Worm (Caenorhabditis elegans) whole organism, mixed stage, embryonic: ENCODE data around the gene srg-37.

Experiments
- M03D4.4 ChIP-seq: sonication (generic microtip); optimal IDR thresholded peaks from 2 replicates; lab custom pipeline; 2017; ENCODE audit warnings: mild to moderate bottlenecking, missing genetic modification characterization, missing compliant biosample characterization
- bed-3 ChIP-seq: fragments of 200-800 bp; sonication (Bioruptor generic); optimal IDR thresholded peaks from 3 replicates; lab custom pipeline; 2018; ENCODE audit warnings: mild to moderate bottlenecking, missing genetic modification characterization, moderate library complexity, missing compliant biosample characterization
- blmp-1 ChIP-seq: fragments of 150-350 bp; optimal IDR thresholded peaks from 2 replicates; lab custom pipeline; 2014; ENCODE audit warnings: missing biosample characterization, missing genetic modification characterization
- ceh-39 ChIP-seq: fragments of 150-350 bp; optimal IDR thresholded peaks from 2 replicates; lab custom pipeline; 2014; ENCODE audit warnings: missing biosample characterization, missing genetic modification characterization
- ceh-43 ChIP-seq: fragments of 200-800 bp; sonication (Bioruptor generic); optimal IDR thresholded peaks from 2 replicates; lab custom pipeline; 2018; ENCODE audit warnings: mild to moderate bottlenecking, missing genetic modification characterization, moderate library complexity, missing compliant biosample characterization
- ceh-83 ChIP-seq: fragments of 200-800 bp; sonication (Bioruptor generic); optimal IDR thresholded peaks from 2 replicates; lab custom pipeline; 2018; ENCODE audit warnings: mild to moderate bottlenecking, missing genetic modification characterization, missing compliant biosample characterization
- cnd-1 ChIP-seq: fragments of 200-800 bp; sonication (Bioruptor generic); optimal IDR thresholded peaks from 2 replicates; lab custom pipeline; 2018; ENCODE audit warnings: mild to moderate bottlenecking, missing genetic modification characterization, missing compliant biosample characterization
- drap-1 ChIP-seq: fragments of 200-800 bp; sonication (Bioruptor generic); optimal IDR thresholded peaks from 3 replicates; lab custom pipeline; 2018; ENCODE audit warnings: mild to moderate bottlenecking, missing genetic modification characterization, missing compliant biosample characterization
- elt-3 ChIP-seq: fragments of 150-350 bp; optimal IDR thresholded peaks from 2 replicates; lab custom pipeline; 2014; ENCODE audit warnings: missing biosample characterization, missing genetic modification characterization
- hlh-1 ChIP-seq: fragments of 150-350 bp; optimal IDR thresholded peaks from 2 replicates; lab custom pipeline; 2014; ENCODE audit warnings: missing biosample characterization, missing genetic modification reagents, missing genetic modification characterization
- lin-32 ChIP-seq: fragments of 200-800 bp; sonication (Bioruptor generic); optimal IDR thresholded peaks from 2 replicates; lab custom pipeline; 2018; ENCODE audit warnings: mild to moderate bottlenecking, missing genetic modification characterization, missing compliant biosample characterization
- lsy-2 ChIP-seq: fragments of 150-350 bp; optimal IDR thresholded peaks from 2 replicates; lab custom pipeline; 2014; ENCODE audit warnings: missing biosample characterization, missing genetic modification characterization
- mab-5 ChIP-seq: fragments of 150-350 bp; optimal IDR thresholded peaks from 2 replicates; lab custom pipeline; 2014; ENCODE audit warnings: missing biosample characterization, missing genetic modification characterization
- mep-1 ChIP-seq: fragments of 150-350 bp; optimal IDR thresholded peaks from 2 replicates; lab custom pipeline; 2017; ENCODE audit warnings: missing biosample characterization, missing genetic modification reagents, missing genetic modification characterization, inconsistent platforms
- mls-2 ChIP-seq: sonication (generic microtip); optimal IDR thresholded peaks from 2 replicates; lab custom pipeline; 2016; ENCODE audit warnings: mild to moderate bottlenecking, missing genetic modification characterization, moderate library complexity, missing compliant biosample characterization
- nhr-12 ChIP-seq: fragments of 150-350 bp; optimal IDR thresholded peaks from 2 replicates; lab custom pipeline; 2014; ENCODE audit warnings: missing biosample characterization, missing genetic modification characterization
- nhr-2 ChIP-seq: fragments of 150-350 bp; optimal IDR thresholded peaks from 2 replicates; lab custom pipeline; 2014; ENCODE audit warnings: missing biosample characterization, missing genetic modification characterization
- nhr-237 ChIP-seq: fragments of 150-350 bp; optimal IDR thresholded peaks from 2 replicates; lab custom pipeline; 2014; ENCODE audit warnings: missing biosample characterization, missing genetic modification characterization
- nhr-28 ChIP-seq: fragments of 150-350 bp; optimal IDR thresholded peaks from 2 replicates; lab custom pipeline; 2014; ENCODE audit warnings: missing biosample characterization, missing genetic modification characterization
- nhr-76 ChIP-seq: sonication (generic microtip); optimal IDR thresholded peaks from 2 replicates; lab custom pipeline; 2017; ENCODE audit warnings: missing biosample characterization, missing genetic modification characterization
- pha-4 ChIP-seq: fragments of 150-350 bp; optimal IDR thresholded peaks from 2 replicates; lab custom pipeline; 2018; ENCODE audit warnings: missing biosample characterization, missing genetic modification reagents, missing genetic modification characterization
- sem-2 ChIP-seq: fragments of 200-800 bp; sonication (Bioruptor generic); optimal IDR thresholded peaks from 2 replicates; lab custom pipeline; 2018; ENCODE audit warnings: mild to moderate bottlenecking, missing genetic modification characterization, missing compliant biosample characterization
- snpc-4 ChIP-seq: fragments of 150-350 bp; optimal IDR thresholded peaks from 2 replicates; lab custom pipeline; 2014; ENCODE audit warnings: missing biosample characterization, missing genetic modification characterization
- sptf-1 ChIP-seq: sonication (generic microtip); optimal IDR thresholded peaks from 2 replicates; lab custom pipeline; 2017; ENCODE audit warnings: mild to moderate bottlenecking, missing genetic modification characterization, moderate library complexity, missing compliant biosample characterization
- tbx-8 ChIP-seq: fragments of 200-800 bp; sonication (Bioruptor generic); optimal IDR thresholded peaks from 2 replicates; lab custom pipeline; 2018; ENCODE audit warnings: mild to moderate bottlenecking, missing genetic modification characterization, moderate library complexity, missing compliant biosample characterization
- unc-120 ChIP-seq: sonication (generic microtip); optimal IDR thresholded peaks from 2 replicates; lab custom pipeline; 2017; ENCODE audit warnings: missing genetic modification characterization, missing compliant biosample characterization; ENCODE audit not compliant: poor library complexity, severe bottlenecking
- unc-39 ChIP-seq: fragments of 150-350 bp; optimal IDR thresholded peaks from 2 replicates; lab custom pipeline; 2014; ENCODE audit warnings: missing biosample characterization, missing genetic modification characterization
- ztf-11 ChIP-seq: fragments of 150-350 bp; optimal IDR thresholded peaks from 2 replicates; lab custom pipeline; 2014; ENCODE audit warnings: missing biosample characterization, missing genetic modification characterization

The srg-37 gene

DNA sequence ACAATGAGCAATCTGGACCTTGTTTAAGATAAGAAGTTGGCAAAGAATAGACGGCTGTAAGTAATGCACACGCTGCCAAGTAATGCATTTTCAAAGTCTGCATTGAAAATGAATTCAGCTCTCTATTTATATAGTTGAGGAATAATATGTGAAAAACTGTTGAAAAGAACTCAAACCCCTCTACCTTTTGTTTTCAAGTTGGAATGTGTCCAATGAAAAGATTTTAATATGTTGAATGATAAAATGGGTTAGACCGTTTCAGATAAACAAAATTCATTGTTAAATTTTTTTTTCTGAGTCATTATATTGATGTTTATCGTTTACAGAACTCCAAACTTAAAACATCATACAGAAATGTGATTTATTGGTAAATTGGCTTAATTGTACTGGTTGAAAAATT is 28.6 kb upstream of the srg-37 start, which contains the start of gene E02H4.8:
TSS of gene E02H4.8 (minus strand) at position 101 of the 400 bp plus-strand sequence.
- TF ChIP-seq lsy-2 (tag; lab: Kevin White, UChicago) (no peak), nhr-2 (tag; lab: Kevin White, UChicago) (no peak), ceh-39 (tag; lab: Kevin White, UChicago) (no peak), blmp-1 (tag; lab: Kevin White, UChicago) (no peak)
- TF ChIP-seq, all 35 proteins: peak for 0

DNA sequence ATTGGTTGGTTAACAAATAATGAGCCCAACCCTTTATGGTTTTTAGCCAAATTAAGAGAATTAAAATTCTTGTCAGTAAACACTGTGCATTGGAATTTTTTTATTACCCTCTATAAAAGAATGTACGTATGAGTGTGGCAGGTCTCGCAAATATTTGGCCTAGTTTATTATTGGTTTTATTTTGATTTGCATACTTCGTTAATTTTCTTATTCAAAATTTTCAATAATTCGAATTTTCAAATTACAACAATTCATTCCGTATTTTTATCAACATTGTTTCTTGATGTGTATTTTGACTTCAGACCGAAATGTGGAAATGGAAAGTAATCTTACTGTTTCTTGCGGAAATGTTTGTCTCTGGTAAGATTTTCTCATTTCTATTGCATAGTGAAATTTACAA is 22.8 kb upstream of the srg-37 start, which contains the start of gene E02H4.4:
TSS of gene E02H4.4 (plus strand) at position 301 of the 400 bp plus-strand sequence.
- TF ChIP-seq ceh-83 (GFP tag; lab: Kevin White, UChicago), result no peak
- no peak for TF ChIP-seq bed-3
- no peak for TF ChIP-seq nhr-12

DNA sequence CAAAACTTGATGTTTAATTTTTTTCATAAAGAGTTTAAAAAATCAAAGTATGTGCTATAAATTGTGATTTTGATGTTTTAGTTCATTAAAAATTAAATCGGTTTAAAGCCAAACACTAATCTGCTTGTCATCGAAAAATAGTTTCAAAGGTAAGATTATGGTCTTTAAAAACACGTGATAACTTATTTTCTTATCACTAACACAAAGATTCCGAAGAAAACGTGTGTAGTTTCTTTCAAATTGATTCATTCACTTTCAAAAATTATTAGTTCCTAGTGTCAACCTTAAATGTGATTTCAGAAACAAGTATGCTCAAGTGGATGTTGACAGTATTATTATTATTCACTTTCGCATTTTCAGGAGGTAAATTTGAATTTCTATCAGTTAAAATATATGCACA is 21.1 kb upstream of the srg-37 start, which contains the start of gene E02H4.7:
TSS of gene E02H4.7 (plus strand) at position 301 of the 400 bp plus-strand sequence.
- TF ChIP-seq ceh-83 (GFP tag; lab: Kevin White, UChicago), result no peak

DNA sequence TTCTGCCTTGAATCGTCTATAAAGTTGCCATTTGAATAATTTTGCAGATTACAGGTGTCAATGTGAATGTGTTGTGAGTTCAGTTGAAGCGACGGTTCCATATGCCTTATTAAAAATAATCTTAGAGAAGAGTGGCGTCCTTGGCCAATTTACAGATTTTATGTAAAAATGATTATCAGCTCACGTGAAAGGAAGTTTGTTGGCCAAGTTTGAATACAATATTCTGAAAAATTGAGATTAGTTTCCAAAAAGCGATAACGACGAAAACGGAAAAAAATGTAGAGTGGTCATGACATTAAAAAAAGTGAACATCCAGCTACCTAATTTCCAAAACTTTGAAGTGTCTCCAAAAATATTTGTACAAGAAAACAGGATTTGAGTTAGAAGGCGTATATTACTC is 20.2 kb upstream of the srg-37 start, which contains the start of gene E02H4.5:
TSS of gene E02H4.5 (minus strand) at position 101 of the 400 bp plus-strand sequence.
- TF ChIP-seq unc-120 (tag; lab: Kevin White, UChicago) (no peak), lin-32 (no peak), mls-2 (no peak), drap-1 (no peak), unc-39 (tag; lab: Kevin White, UChicago) (no peak), lsy-2 (tag; lab: Kevin White, UChicago) (no peak), nhr-28 (no peak), mab-5 (no peak), sptf-1 (tag; lab: Kevin White, UChicago) (no peak), mep-1 (tag; lab: Kevin White, UChicago) (no peak), snpc-4 (tag; lab: Kevin White, UChicago) (no peak), cnd-1 (tag; lab: Kevin White, UChicago) (no peak), sem-2 (GFP tag; lab: Kevin White, UChicago) (no peak), tbx-8 (no peak), hlh-1 (tag; lab: Kevin White, UChicago) (no peak)

DNA sequence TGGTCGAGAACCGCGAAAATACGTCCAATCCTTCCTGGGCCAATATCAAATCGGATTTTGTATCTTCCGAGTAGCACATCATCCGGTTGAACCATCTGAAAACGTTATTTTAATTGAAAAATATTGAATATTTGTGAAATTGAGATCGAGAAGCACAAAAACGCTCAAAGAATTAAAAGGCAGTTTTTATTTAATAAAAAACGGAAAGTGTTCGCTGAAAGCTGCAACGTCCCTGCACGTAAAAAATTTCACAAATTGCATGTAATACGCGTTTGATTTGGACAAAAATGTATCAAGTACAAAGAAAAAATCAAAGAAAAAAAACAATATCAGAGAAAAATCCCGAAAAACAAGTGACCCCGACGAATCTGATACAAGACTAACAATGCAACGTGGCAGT is 17.2 kb upstream of the srg-37 start, which contains the start of gene E02H4.6:
TSS of gene E02H4.6 (minus strand) at position 101 of the 400 bp plus-strand sequence.
- TF ChIP-seq sptf-1 (tag; lab: Kevin White, UChicago) (no peak), ceh-39 (tag; lab: Kevin White, UChicago) (no peak), drap-1 (no peak), nhr-237 (tag; lab: Kevin White, UChicago) (no peak), ceh-43 (GFP tag; lab: Kevin White, UChicago) (no peak), elt-3 (tag; lab: Kevin White, UChicago) (no peak), nhr-2 (tag; lab: Kevin White, UChicago) (no peak), tbx-8 (no peak), mls-2 (no peak), snpc-4 (tag; lab: Kevin White, UChicago) (no peak), M03D4.4 (tag; lab: Kevin White, UChicago) (no peak)

DNA sequence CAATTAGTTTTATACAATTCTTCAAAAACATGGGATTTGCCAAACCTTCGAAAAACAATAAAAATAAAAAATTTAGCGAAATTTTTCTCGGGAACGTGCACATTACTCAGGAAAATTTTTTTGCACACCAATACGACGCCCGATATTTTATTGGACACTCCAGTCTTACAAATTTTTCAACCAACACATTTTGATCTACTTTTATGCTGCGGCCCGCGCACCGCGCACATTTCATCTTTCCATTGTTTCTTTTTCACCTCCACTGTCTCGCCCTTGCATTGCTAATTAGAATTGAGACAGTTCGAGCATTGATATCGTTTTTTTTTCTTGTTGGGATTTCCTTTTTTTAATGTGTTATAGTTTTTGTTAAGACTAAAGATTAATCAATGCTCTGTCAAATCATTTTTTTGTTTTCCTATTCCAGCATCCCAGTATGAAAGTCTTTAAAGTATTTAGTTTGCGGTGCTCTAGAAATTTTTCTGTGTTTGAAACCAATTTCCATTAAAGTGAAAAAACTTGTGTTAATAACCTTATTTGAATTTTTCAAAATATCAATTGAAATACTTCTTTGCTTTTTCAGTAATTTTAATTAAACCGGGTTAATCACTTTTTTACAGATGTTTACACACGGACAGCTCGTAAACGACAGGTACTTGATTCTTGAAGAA is 12.7 kb upstream of the srg-37 start, which contains the start of gene K04C1.5:
TSS of gene K04C1.5 (plus strand) at position 618 of the 668 bp plus-strand sequence.
- TF ChIP-seq mep-1 (tag; lab: Kevin White, UChicago) (no peak), nhr-76 (tag; lab: Kevin White, UChicago) (no peak), tbx-8 (no peak), mls-2 (no peak), sptf-1 (tag; lab: Kevin White, UChicago) (no peak), ztf-11 (tag; lab: Kevin White, UChicago) (no peak), lin-32 (no peak), sem-2 (GFP tag; lab: Kevin White, UChicago) (no peak), pha-4 (tag; lab: Kevin White, UChicago) (no peak), ceh-83 (GFP tag; lab: Kevin White, UChicago) (no peak), snpc-4 (tag; lab: Kevin White, UChicago) (no peak), elt-3 (tag; lab: Kevin White, UChicago) (no peak), M03D4.4 (tag; lab: Kevin White, UChicago) (no peak), nhr-28 (no peak)
